Worm (Caenorhabditis elegans) whole organism, late embryonic: ENCODE data around the gene cpg-23.

Source experiments
- elt-4 ChIP-seq: sonication (generic microtip); optimal IDR thresholded peaks from 2 replicates; lab custom pipeline; 2016; ENCODE audit warnings: missing genetic modification characterization, missing compliant biosample characterization
- eyg-1 ChIP-seq: sonication (generic microtip); optimal IDR thresholded peaks from 2 replicates; lab custom pipeline; 2016; ENCODE audit warnings: missing genotype, missing genetic modification characterization, missing compliant biosample characterization
- fkh-10 ChIP-seq: fragments of 150-350 bp; optimal IDR thresholded peaks from 2 replicates; lab custom pipeline; 2014; ENCODE audit warnings: missing biosample characterization, missing genetic modification reagents, missing genetic modification characterization
- hlh-13 ChIP-seq: fragments of 200-800 bp; sonication (Bioruptor generic); optimal IDR thresholded peaks from 2 replicates; lab custom pipeline; 2018; ENCODE audit warnings: mild to moderate bottlenecking, missing genetic modification characterization, missing compliant biosample characterization
- hlh-8 ChIP-seq: sonication (generic microtip); optimal IDR thresholded peaks from 2 replicates; lab custom pipeline; 2016; ENCODE audit warnings: missing genotype, missing genetic modification characterization, missing compliant biosample characterization
- pha-4 ChIP-seq: fragments of 150-350 bp; optimal IDR thresholded peaks from 2 replicates; lab custom pipeline; 2018; ENCODE audit warnings: missing biosample characterization, missing genetic modification reagents, missing genetic modification characterization
- unc-42 ChIP-seq: sonication (generic microtip); optimal IDR thresholded peaks from 2 replicates; lab custom pipeline; 2016; ENCODE audit warnings: missing genotype, missing genetic modification characterization, missing compliant biosample characterization

DNA sequence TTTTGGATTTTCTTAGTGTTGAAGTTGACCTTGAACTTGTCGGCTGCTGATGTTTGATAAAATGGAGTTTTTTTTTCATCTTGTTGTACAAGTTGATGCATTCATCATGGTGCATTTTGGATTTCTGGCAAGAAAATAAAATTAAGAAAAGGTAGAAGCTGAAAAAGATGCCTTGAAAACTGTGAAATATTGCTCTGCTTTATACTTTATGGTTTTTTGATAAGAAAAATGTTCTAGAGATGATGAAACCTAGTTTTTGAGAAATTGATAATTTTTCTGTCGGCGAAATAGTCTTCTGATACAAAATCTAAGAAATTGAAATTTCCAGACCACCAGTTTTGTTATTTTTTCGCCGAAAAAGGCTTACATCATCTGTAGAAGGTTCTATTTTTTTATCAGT, 11.7 kb downstream of the cpg-23 start, which contains the start of gene Y39B6A.69:
- no peak for TF ChIP-seq unc-42
- TF ChIP-seq elt-4 (tag; lab: Kevin White, UChicago), result no peak
- TF ChIP-seq eyg-1 (tag; lab: Kevin White, UChicago), result no peak
- TF ChIP-seq hlh-8, result no peak
- no peak for TF ChIP-seq hlh-13 (GFP tag; lab: Kevin White, UChicago)
- TF ChIP-seq pha-4 (tag; lab: Kevin White, UChicago), result no peak
- TF ChIP-seq fkh-10, result no peak
